Worm (Caenorhabditis elegans) whole organism, L3 larva: ENCODE measurements around the gene srd-74.

ENCODE experiments used
- R02D3.7 ChIP-seq: fragments of 150-350 bp; optimal IDR thresholded peaks from 2 replicates; lab custom pipeline; 2014; ENCODE audit warnings: missing biosample characterization, missing genetic modification characterization
- ZK546.5 ChIP-seq: sonication (generic microtip); optimal IDR thresholded peaks from 2 replicates; lab custom pipeline; 2017; ENCODE audit warnings: missing biosample characterization, missing genetic modification characterization
- aly-2 ChIP-seq: fragments of 150-350 bp; optimal IDR thresholded peaks from 2 replicates; lab custom pipeline; 2014; ENCODE audit warnings: missing biosample characterization, missing genetic modification characterization
- ceh-28 ChIP-seq: fragments of 150-350 bp; optimal IDR thresholded peaks from 2 replicates; lab custom pipeline; 2014; ENCODE audit warnings: missing biosample characterization, missing genetic modification reagents, missing genetic modification characterization
- daf-12 ChIP-seq: fragments of 150-350 bp; optimal IDR thresholded peaks from 2 replicates; lab custom pipeline; 2014; ENCODE audit warnings: missing biosample characterization, missing genetic modification reagents, missing genetic modification characterization
- egl-27 ChIP-seq: sonication (generic microtip); optimal IDR thresholded peaks from 4 replicates; lab custom pipeline; 2017; ENCODE audit warnings: missing biosample characterization, missing genetic modification reagents, missing genetic modification characterization
- egl-5 ChIP-seq: fragments of 150-350 bp; optimal IDR thresholded peaks from 2 replicates; lab custom pipeline; 2017; ENCODE audit warnings: missing biosample characterization, missing genetic modification reagents, missing genetic modification characterization, inconsistent platforms
- elt-1 ChIP-seq: fragments of 150-350 bp; optimal IDR thresholded peaks from 2 replicates; lab custom pipeline; 2014; ENCODE audit warnings: missing biosample characterization, missing genetic modification characterization
- elt-2 ChIP-seq: sonication (generic microtip); optimal IDR thresholded peaks from 2 replicates; lab custom pipeline; 2016; ENCODE audit warnings: missing genetic modification reagents, mild to moderate bottlenecking, missing genetic modification characterization, missing compliant biosample characterization
- elt-3 ChIP-seq, 3 experiments: fragments of 150-350 bp in 1 of 3; sonication (generic microtip) in 2 of 3; optimal IDR thresholded peaks; 2 replicates in 2 of 3; 4 replicates in 1 of 3; lab custom pipeline; 2014 to 2017; ENCODE audit warnings: missing biosample characterization in 3 of 3, missing genetic modification characterization in 3 of 3
- eor-1 ChIP-seq, 2 experiments: fragments of 150-350 bp; optimal IDR thresholded peaks; 2 replicates each; lab custom pipeline; 2014 to 2018; ENCODE audit warnings: missing biosample characterization in 2 of 2, missing genetic modification characterization in 2 of 2
- fkh-2 ChIP-seq: fragments of 150-350 bp; optimal IDR thresholded peaks from 2 replicates; lab custom pipeline; 2014; ENCODE audit warnings: missing biosample characterization, missing genetic modification reagents, missing genetic modification characterization
- fos-1 ChIP-seq: fragments of 150-350 bp; optimal IDR thresholded peaks from 2 replicates; lab custom pipeline; 2014; ENCODE audit warnings: missing biosample characterization, missing genetic modification characterization
- hmg-11 ChIP-seq: sonication (generic microtip); optimal IDR thresholded peaks from 2 replicates; lab custom pipeline; 2016; ENCODE audit warnings: missing genetic modification characterization, missing compliant biosample characterization
- jun-1 ChIP-seq: fragments of 150-350 bp; optimal IDR thresholded peaks from 2 replicates; lab custom pipeline; 2014; ENCODE audit warnings: missing biosample characterization, missing genetic modification reagents, missing genetic modification characterization
- lin-15B ChIP-seq: fragments of 150-350 bp; optimal IDR thresholded peaks from 2 replicates; lab custom pipeline; 2014; ENCODE audit warnings: missing biosample characterization, missing genetic modification characterization
- lin-39 ChIP-seq: fragments of 150-350 bp; optimal IDR thresholded peaks from 2 replicates; lab custom pipeline; 2018; ENCODE audit warnings: missing biosample characterization, missing genetic modification reagents, missing genetic modification characterization
- lsy-12 ChIP-seq: sonication (generic microtip); optimal IDR thresholded peaks from 2 replicates; lab custom pipeline; 2016; ENCODE audit warnings: mild to moderate bottlenecking, missing genetic modification characterization, missing compliant biosample characterization
- mdl-1 ChIP-seq: fragments of 150-350 bp; optimal IDR thresholded peaks from 2 replicates; lab custom pipeline; 2014; ENCODE audit warnings: missing biosample characterization, missing genetic modification characterization
- mml-1 ChIP-seq: fragments of 150-350 bp; sonication (generic microtip); optimal IDR thresholded peaks from 3 replicates; lab custom pipeline; 2014; ENCODE audit warnings: missing biosample characterization, missing genetic modification characterization
- nfya-1 ChIP-seq: sonication (generic microtip); optimal IDR thresholded peaks from 2 replicates; lab custom pipeline; 2017; ENCODE audit warnings: missing genetic modification characterization, mild to moderate bottlenecking, missing compliant biosample characterization, antibody characterized with exemption, moderate library complexity; ENCODE audit not compliant: insufficient read depth
- nhr-11 ChIP-seq: fragments of 150-350 bp; optimal IDR thresholded peaks from 2 replicates; lab custom pipeline; 2014; ENCODE audit warnings: missing biosample characterization, missing genetic modification characterization
- nhr-12 ChIP-seq: fragments of 150-350 bp; optimal IDR thresholded peaks from 2 replicates; lab custom pipeline; 2014; ENCODE audit warnings: missing biosample characterization, missing genetic modification characterization
- nhr-23 ChIP-seq: fragments of 150-350 bp; optimal IDR thresholded peaks from 2 replicates; lab custom pipeline; 2014; ENCODE audit warnings: missing biosample characterization, missing genetic modification reagents, missing genetic modification characterization
- nhr-25 ChIP-seq: sonication (generic microtip); optimal IDR thresholded peaks from 2 replicates; lab custom pipeline; 2017; ENCODE audit warnings: missing biosample characterization, missing genetic modification characterization
- nhr-28 ChIP-seq: fragments of 150-350 bp; optimal IDR thresholded peaks from 2 replicates; lab custom pipeline; 2014; ENCODE audit warnings: missing biosample characterization, missing genetic modification characterization
- nhr-43 ChIP-seq: sonication (generic microtip); optimal IDR thresholded peaks from 2 replicates; lab custom pipeline; 2016; ENCODE audit warnings: mild to moderate bottlenecking, missing genetic modification characterization, missing compliant biosample characterization; ENCODE audit not compliant: poor library complexity, severe bottlenecking
- nhr-77 ChIP-seq: fragments of 150-350 bp; optimal IDR thresholded peaks from 2 replicates; lab custom pipeline; 2014; ENCODE audit warnings: missing biosample characterization, missing genetic modification characterization
- pha-4 ChIP-seq: fragments of 150-350 bp; optimal IDR thresholded peaks from 2 replicates; lab custom pipeline; 2014; ENCODE audit warnings: missing biosample characterization, missing genetic modification reagents, missing genetic modification characterization
- pqm-1 ChIP-seq: fragments of 150-350 bp; optimal IDR thresholded peaks from 2 replicates; lab custom pipeline; 2017; ENCODE audit warnings: missing biosample characterization, missing genetic modification characterization, inconsistent platforms
- skn-1 ChIP-seq: fragments of 150-350 bp; optimal IDR thresholded peaks from 2 replicates; lab custom pipeline; 2014; ENCODE audit warnings: missing biosample characterization, missing genetic modification characterization
- snpc-4 ChIP-seq: fragments of 150-350 bp; optimal IDR thresholded peaks from 2 replicates; lab custom pipeline; 2014; ENCODE audit warnings: missing biosample characterization, missing genetic modification characterization
- tbx-2 ChIP-seq: sonication (generic microtip); optimal IDR thresholded peaks from 2 replicates; lab custom pipeline; 2016; ENCODE audit warnings: mild to moderate bottlenecking, missing genetic modification characterization, missing compliant biosample characterization
- unc-39 ChIP-seq: sonication (generic microtip); optimal IDR thresholded peaks from 4 replicates; lab custom pipeline; 2017; ENCODE audit warnings: missing biosample characterization, missing genetic modification characterization
- unc-62 ChIP-seq: fragments of 150-350 bp; sonication (generic microtip); optimal IDR thresholded peaks from 4 replicates; lab custom pipeline; 2014; ENCODE audit warnings: missing biosample characterization, missing genetic modification reagents, missing genetic modification characterization
- zag-1 ChIP-seq: fragments of 150-350 bp; optimal IDR thresholded peaks from 2 replicates; lab custom pipeline; 2014; ENCODE audit warnings: missing biosample characterization, missing genetic modification characterization
- ztf-11 ChIP-seq: fragments of 150-350 bp; optimal IDR thresholded peaks from 2 replicates; lab custom pipeline; 2014; ENCODE audit warnings: missing biosample characterization, missing genetic modification characterization
- ztf-4 ChIP-seq: fragments of 150-350 bp; optimal IDR thresholded peaks from 2 replicates; lab custom pipeline; 2014; ENCODE audit warnings: missing biosample characterization, missing genetic modification characterization

The srd-74 gene

ce11 chrIII:11781800-11782199 lies at the start of gene srd-74:
Gene srd-74, plus strand, starts transcription at chrIII:11782100.
- TF ChIP-seq ZK546.5 (tag; lab: Kevin White, UChicago) (no peak), egl-27 (tag; lab: Kevin White, UChicago) (no peak), mml-1 (tag; lab: Kevin White, UChicago) (no peak), ztf-4 (tag; lab: Kevin White, UChicago) (no peak), zag-1 (tag; lab: Kevin White, UChicago) (no peak)

ce11 chrIII:11732943-11733342 lies 49.0 kb upstream of the srd-74 start:
- no peak for TF ChIP-seq tbx-2
- peak; percentile 97 for TF ChIP-seq ceh-28
- no peak for TF ChIP-seq nhr-28 (tag; lab: Kevin White, UChicago)

- no peak for TF ChIP-seq elt-1
- no peak for TF ChIP-seq elt-2 (tag; lab: Kevin White, UChicago)
Observed at ce11 chrIII:11737527-11737926, 44.4 kb upstream of the srd-74 start, which contains the start of gene sup-1. Gene sup-1, minus strand, starts transcription at chrIII:11737627.

- TF ChIP-seq nhr-11: no peak
- peak; percentile 21 for TF ChIP-seq mdl-1 (tag; lab: Kevin White, UChicago)
- no peak for TF ChIP-seq ztf-11
- no peak for TF ChIP-seq ztf-4 (tag; lab: Kevin White, UChicago)
- TF ChIP-seq nfya-1 (tag; lab: Kevin White, UChicago): peak; percentile 73
- peak; percentile 73 for TF ChIP-seq lin-39 (tag; lab: Kevin White, UChicago)
- TF ChIP-seq lin-15B (tag; lab: Kevin White, UChicago): peak; percentile 17
- peak; percentile 24 for TF ChIP-seq elt-1
- TF ChIP-seq aly-2: no peak
- TF ChIP-seq hmg-11 (tag; lab: Kevin White, UChicago): peak; percentile 11
Observed at ce11 chrIII:11738482-11738881, 43.4 kb upstream of the srd-74 start.

- TF ChIP-seq pha-4 (tag; lab: Kevin White, UChicago) (peak; percentile 73), nhr-25 (tag; lab: Kevin White, UChicago) (peak; percentile 8), egl-27 (tag; lab: Kevin White, UChicago) (no peak)
Observed at ce11 chrIII:11740868-11741267, 41.0 kb upstream of the srd-74 start.

- TF ChIP-seq unc-62 (no peak), egl-5 (tag; lab: Kevin White, UChicago) (no peak), fos-1 (no peak), ZK546.5 (tag; lab: Kevin White, UChicago) (no peak), nhr-23 (no peak), elt-3 (tag; optimal IDR thresholded peaks at IDR 0.05; lab: Kevin White, UChicago) (no peak), elt-1 (no peak)
Observed at ce11 chrIII:11742191-11742590, 39.7 kb upstream of the srd-74 start.

- TF ChIP-seq lin-39 (tag; lab: Kevin White, UChicago): peak; percentile 54
- TF ChIP-seq fkh-2 (tag; lab: Kevin White, UChicago): no peak
- no peak for TF ChIP-seq mml-1 (tag; lab: Kevin White, UChicago)
- peak; percentile 45 for TF ChIP-seq skn-1 (tag; lab: Kevin White, UChicago)
- no peak for TF ChIP-seq ztf-4 (tag; lab: Kevin White, UChicago)
- TF ChIP-seq egl-27 (tag; lab: Kevin White, UChicago): no peak
- no peak for TF ChIP-seq zag-1 (tag; lab: Kevin White, UChicago)
- no peak for TF ChIP-seq daf-12 (tag; lab: Kevin White, UChicago)
- peak; percentile 87 for TF ChIP-seq nfya-1 (tag; lab: Kevin White, UChicago)
- TF ChIP-seq elt-1: no peak
- TF ChIP-seq ZK546.5 (tag; lab: Kevin White, UChicago): no peak
- TF ChIP-seq hmg-11 (tag; lab: Kevin White, UChicago): peak; percentile 43
- TF ChIP-seq unc-62: no peak
- TF ChIP-seq nhr-11: no peak
- no peak for TF ChIP-seq pqm-1 (tag; lab: Kevin White, UChicago)
- peak; percentile 43 for TF ChIP-seq snpc-4 (tag; lab: Kevin White, UChicago)
- TF ChIP-seq lsy-12: peak; percentile 55
- TF ChIP-seq elt-2 (tag; lab: Kevin White, UChicago): peak; percentile 22
- no peak for TF ChIP-seq elt-3 (tag; optimal IDR thresholded peaks at IDR 0.05; lab: Kevin White, UChicago)
- TF ChIP-seq pha-4 (tag; lab: Kevin White, UChicago): peak; percentile 77
- TF ChIP-seq R02D3.7 (tag; lab: Kevin White, UChicago): peak; percentile 5
- no peak for TF ChIP-seq fos-1
- TF ChIP-seq eor-1 (tag; optimal IDR thresholded peaks at IDR 0.05; lab: Kevin White, UChicago): no peak
- peak; percentile 66 for TF ChIP-seq lin-15B (tag; lab: Kevin White, UChicago)
- peak; percentile 49 for TF ChIP-seq ceh-28
- TF ChIP-seq nhr-43 (tag; lab: Kevin White, UChicago): peak; percentile 91
- TF ChIP-seq jun-1 (tag; lab: Kevin White, UChicago): no peak
- TF ChIP-seq nhr-77 (tag; lab: Kevin White, UChicago): no peak
- no peak for TF ChIP-seq nhr-12
- TF ChIP-seq nhr-23: peak; percentile 86
- no peak for TF ChIP-seq unc-39 (tag; lab: Kevin White, UChicago)
- no peak for TF ChIP-seq nhr-28 (tag; lab: Kevin White, UChicago)
- peak; percentile 65 for TF ChIP-seq nhr-25 (tag; lab: Kevin White, UChicago)
- TF ChIP-seq, all 47 proteins: peak for 14
Observed at ce11 chrIII:11746718-11747117, 35.2 kb upstream of the srd-74 start, which contains the start of gene mrt-2. Gene mrt-2, plus strand, starts transcription at chrIII:11746766.
